Worm (Caenorhabditis elegans): ENCODE results near the gene C32B5.7.

DNA sequence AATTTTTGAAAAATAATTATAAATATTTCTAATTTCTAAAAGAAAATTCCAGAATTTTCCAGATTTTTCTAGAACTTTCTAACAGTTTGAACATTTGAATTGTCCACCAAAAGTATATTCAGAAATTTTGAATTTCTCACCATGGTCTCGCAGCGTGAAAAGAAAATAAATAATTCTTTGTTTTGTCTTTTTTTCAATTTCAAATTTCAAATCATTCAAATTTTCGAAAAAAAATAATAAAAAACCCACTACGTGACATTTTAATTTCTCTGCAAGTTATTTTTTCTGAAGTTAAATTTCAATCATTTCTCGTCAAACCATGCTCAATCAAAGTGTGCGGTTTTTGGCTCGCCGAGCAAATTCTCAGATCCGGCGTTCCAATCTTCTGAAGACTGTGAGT lies 27.6 kb upstream of the C32B5.7 start, which contains the start of gene acs-15:
- TF ChIP-seq him-1 (tag; optimal IDR thresholded peaks at IDR 0.05) = no peak
- no peak for TF ChIP-seq dao-5 (tag; optimal IDR thresholded peaks at IDR 0.05)
- no peak for TF ChIP-seq W03F9.2 (tag; optimal IDR thresholded peaks at IDR 0.05)

Data from whole organism, L4/young adult.